Worm (Caenorhabditis elegans) whole organism, midembryonic: Measurements from ENCODE around the gene Y34B4A.2.

ENCODE experiments used
- T22C8.4 ChIP-seq: fragments of 200-800 bp; sonication (Bioruptor generic); IDR thresholded peaks from 2 replicates; pipeline ENCODE4 v1.3.6; 2022; ENCODE audit warnings: missing genetic modification characterization, missing compliant biosample characterization
- cog-1 ChIP-seq: sonication (generic microtip); optimal IDR thresholded peaks from 2 replicates; lab custom pipeline; 2016; ENCODE audit warnings: missing genetic modification characterization, missing compliant biosample characterization
- flt-1 ChIP-seq: fragments of 200-800 bp; sonication (Bioruptor generic); IDR thresholded peaks from 2 replicates; pipeline ENCODE4 v1.3.6; 2022; ENCODE audit warnings: missing genetic modification characterization, missing compliant biosample characterization
- klf-2 ChIP-seq: fragments of 200-800 bp; sonication (Bioruptor generic); conservative IDR thresholded peaks from 2 replicates; pipeline ENCODE4 v1.3.6; 2022; ENCODE audit warnings: missing genetic modification reagents, missing genetic modification characterization, missing compliant biosample characterization
- med-1 ChIP-seq: sonication (generic microtip); optimal IDR thresholded peaks from 2 replicates; lab custom pipeline; 2017; ENCODE audit warnings: missing genetic modification characterization, mild to moderate bottlenecking, missing compliant biosample characterization, antibody characterized with exemption, missing genetic modification reagents; ENCODE audit not compliant: insufficient read depth
- ref-1 ChIP-seq: fragments of 200-800 bp; sonication (Bioruptor generic); conservative IDR thresholded peaks from 2 replicates; pipeline ENCODE4 v1.3.6; 2022; ENCODE audit warnings: missing genetic modification reagents, missing genetic modification characterization, missing compliant biosample characterization
- tab-1 ChIP-seq: fragments of 200-800 bp; sonication (Bioruptor generic); IDR thresholded peaks from 2 replicates; pipeline ENCODE4 v1.3.6; 2022; ENCODE audit warnings: missing genetic modification characterization, missing compliant biosample characterization
- ztf-23 ChIP-seq: fragments of 200-800 bp; sonication (Bioruptor generic); IDR thresholded peaks from 2 replicates; pipeline ENCODE4 v1.3.6; 2022; ENCODE audit warnings: missing genetic modification reagents, missing genetic modification characterization, missing compliant biosample characterization
- ztf-29 ChIP-seq: fragments of 200-800 bp; sonication (Bioruptor generic); IDR thresholded peaks from 2 replicates; pipeline ENCODE4 v1.3.6; 2022; ENCODE audit warnings: missing genetic modification reagents, missing genetic modification characterization, missing compliant biosample characterization

DNA sequence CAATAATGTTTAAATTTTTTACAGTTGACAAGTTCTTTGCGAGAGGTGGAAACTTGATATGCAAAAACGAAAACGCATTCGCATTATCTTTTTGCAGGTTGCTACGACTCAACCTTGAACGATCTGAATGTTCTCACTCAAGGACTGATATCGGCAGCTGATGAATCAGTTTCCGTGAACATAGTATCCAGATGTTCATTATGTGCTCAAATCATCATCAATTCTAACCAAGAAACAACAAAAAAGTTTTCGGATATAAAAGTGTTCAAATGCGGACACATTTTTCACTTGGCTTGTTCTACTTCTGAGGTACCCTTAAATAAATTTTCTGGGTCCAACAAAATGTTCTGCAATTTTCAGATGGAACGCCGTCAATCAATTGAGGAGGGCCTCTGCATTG lies 9.8 kb downstream of the Y34B4A.2 start:
- TF ChIP-seq ztf-29 (no peak), cog-1 (tag; lab: Kevin White, UChicago) (no peak), flt-1 (no peak), med-1 (no peak), ref-1 (GFP tag; lab: Robert Waterston, UW) (no peak), ztf-23 (GFP tag; lab: Robert Waterston, UW) (no peak), T22C8.4 (GFP tag; lab: Robert Waterston, UW) (no peak), tab-1 (GFP tag; lab: Robert Waterston, UW) (no peak), klf-2 (no peak)
